Worm (Caenorhabditis elegans) whole organism, L4 larva: ENCODE measurements around the gene R10E11.6.

ENCODE experiments used
- T20F7.1 ChIP-seq: fragments of 200-800 bp; sonication (Bioruptor generic); optimal IDR thresholded peaks from 2 replicates; lab custom pipeline; 2018; ENCODE audit warnings: mild to moderate bottlenecking, missing genetic modification characterization, missing compliant biosample characterization
- T26A8.4 ChIP-seq: fragments of 200-800 bp; sonication (Bioruptor generic); IDR thresholded peaks from 2 replicates; pipeline ENCODE4 v1.3.6; 2022; ENCODE audit warnings: missing genetic modification characterization, missing compliant biosample characterization
- ZK337.2 ChIP-seq: fragments of 200-800 bp; sonication (Bioruptor generic); IDR thresholded peaks from 2 replicates; pipeline ENCODE4 v1.3.6; 2022; ENCODE audit warnings: missing genetic modification reagents, missing genetic modification characterization, missing compliant biosample characterization
- ZK546.5 ChIP-seq, 2 experiments: sonication (generic microtip); optimal IDR thresholded peaks; 2 replicates each; lab custom pipeline; 2017; ENCODE audit warnings: missing biosample characterization in 2 of 2, missing genetic modification characterization in 2 of 2
- aha-1 ChIP-seq: fragments of 150-350 bp; peaks from one replicate; lab custom pipeline; 2014; ENCODE audit warnings: missing biosample characterization, missing genetic modification characterization
- aly-2 ChIP-seq: sonication (generic microtip); optimal IDR thresholded peaks from 2 replicates; lab custom pipeline; 2018; ENCODE audit warnings: missing biosample characterization, missing genetic modification characterization
- ama-1 ChIP-seq: fragments of 150-350 bp; optimal IDR thresholded peaks from 2 replicates; lab custom pipeline; 2014; ENCODE audit warnings: inconsistent platforms, mixed read lengths
- ceh-20 ChIP-seq: fragments of 200-800 bp; sonication (Bioruptor generic); IDR thresholded peaks from 2 replicates; pipeline ENCODE4 v1.3.6; 2022; ENCODE audit warnings: missing genetic modification reagents, missing genetic modification characterization, missing compliant biosample characterization
- ctbp-1 ChIP-seq: fragments of 200-800 bp; sonication (Bioruptor generic); IDR thresholded peaks from 2 replicates; pipeline ENCODE4 v1.3.6; 2022; ENCODE audit warnings: missing genetic modification reagents, missing genetic modification characterization, missing compliant biosample characterization
- daf-16 ChIP-seq, 3 experiments: sonication (generic microtip); optimal IDR thresholded peaks; 2 replicates each; lab custom pipeline; 2016 to 2017; ENCODE audit warnings: missing genetic modification characterization in 3 of 3, missing genetic modification reagents in 3 of 3, mild to moderate bottlenecking in 2 of 3, missing compliant biosample characterization in 2 of 3, missing biosample characterization in 1 of 3, moderate library complexity in 1 of 3
- daf-19 ChIP-seq: fragments of 200-800 bp; sonication (Bioruptor generic); conservative IDR thresholded peaks from 2 replicates; pipeline ENCODE4 v1.3.6; 2022; ENCODE audit warnings: missing genetic modification characterization, missing compliant biosample characterization
- dve-1 ChIP-seq: sonication (generic microtip); optimal IDR thresholded peaks from 2 replicates; lab custom pipeline; 2017; ENCODE audit warnings: antibody characterized with exemption, mild to moderate bottlenecking, missing genetic modification characterization, missing compliant biosample characterization; ENCODE audit not compliant: insufficient read depth
- fkh-10 ChIP-seq: fragments of 150-350 bp; optimal IDR thresholded peaks from 2 replicates; lab custom pipeline; 2014; ENCODE audit warnings: missing biosample characterization, missing genetic modification reagents, missing genetic modification characterization
- hlh-30 ChIP-seq: sonication (generic microtip); optimal IDR thresholded peaks from 2 replicates; lab custom pipeline; 2017; ENCODE audit warnings: antibody characterized with exemption, mild to moderate bottlenecking, missing genetic modification characterization, missing compliant biosample characterization; ENCODE audit not compliant: insufficient read depth
- jun-1 ChIP-seq: fragments of 150-350 bp; optimal IDR thresholded peaks from 2 replicates; lab custom pipeline; 2014; ENCODE audit warnings: missing biosample characterization, missing genetic modification reagents, missing genetic modification characterization
- lin-1 ChIP-seq: fragments of 200-800 bp; sonication (Bioruptor generic); IDR thresholded peaks from 2 replicates; pipeline ENCODE4 v1.3.6; 2022; ENCODE audit warnings: missing genetic modification reagents, missing genetic modification characterization, missing compliant biosample characterization
- lin-13 ChIP-seq: fragments of 150-350 bp; optimal IDR thresholded peaks from 2 replicates; lab custom pipeline; 2014; ENCODE audit warnings: missing biosample characterization, missing genetic modification reagents, missing genetic modification characterization
- lin-38 ChIP-seq: fragments of 200-800 bp; sonication (Bioruptor generic); IDR thresholded peaks from 2 replicates; pipeline ENCODE4 v1.3.6; 2022; ENCODE audit warnings: missing genetic modification reagents, missing genetic modification characterization, missing compliant biosample characterization
- lir-3 ChIP-seq: sonication (generic microtip); optimal IDR thresholded peaks from 2 replicates; lab custom pipeline; 2016; ENCODE audit warnings: mild to moderate bottlenecking, missing genetic modification characterization, missing compliant biosample characterization
- lsy-2 ChIP-seq, 2 experiments: fragments of 150-350 bp in 1 of 2; sonication (generic microtip) in 1 of 2; optimal IDR thresholded peaks; 2 replicates each; lab custom pipeline; 2014 to 2017; ENCODE audit warnings: missing biosample characterization in 2 of 2, missing genetic modification characterization in 2 of 2
- mdl-1 ChIP-seq, 2 experiments: fragments of 150-350 bp in 1 of 2; sonication (generic microtip) in 1 of 2; optimal IDR thresholded peaks; 2 replicates each; lab custom pipeline; 2014 to 2017; ENCODE audit warnings: missing biosample characterization in 2 of 2, missing genetic modification characterization in 2 of 2
- mep-1 ChIP-seq: fragments of 150-350 bp; sonication (generic microtip); optimal IDR thresholded peaks from 3 replicates; lab custom pipeline; 2014; ENCODE audit warnings: missing biosample characterization, missing genetic modification characterization
- mes-2 ChIP-seq: sonication (generic microtip); optimal IDR thresholded peaks from 2 replicates; lab custom pipeline; 2016; ENCODE audit warnings: missing genotype, mild to moderate bottlenecking, missing genetic modification characterization, missing compliant biosample characterization; ENCODE audit not compliant: poor library complexity, severe bottlenecking
- mxl-2 ChIP-seq: fragments of 200-800 bp; sonication (Bioruptor generic); conservative IDR thresholded peaks from 2 replicates; pipeline ENCODE4 v1.3.6; 2022; ENCODE audit warnings: missing genetic modification reagents, missing genetic modification characterization, missing compliant biosample characterization
- mxl-3 ChIP-seq: fragments of 200-800 bp; sonication (Bioruptor generic); optimal IDR thresholded peaks from 2 replicates; lab custom pipeline; 2018; ENCODE audit warnings: mild to moderate bottlenecking, missing genetic modification characterization, missing compliant biosample characterization
- nhr-102 ChIP-seq: sonication (generic microtip); optimal IDR thresholded peaks from 2 replicates; lab custom pipeline; 2016; ENCODE audit warnings: mild to moderate bottlenecking, missing genetic modification characterization, moderate library complexity, missing compliant biosample characterization
- nhr-111 ChIP-seq: fragments of 200-800 bp; sonication (Bioruptor generic); optimal IDR thresholded peaks from 2 replicates; lab custom pipeline; 2018; ENCODE audit warnings: mild to moderate bottlenecking, missing genetic modification characterization, missing compliant biosample characterization
- nhr-25 ChIP-seq: sonication (generic microtip); optimal IDR thresholded peaks from 2 replicates; lab custom pipeline; 2017; ENCODE audit warnings: missing genetic modification characterization, mild to moderate bottlenecking, missing compliant biosample characterization, antibody characterized with exemption, moderate library complexity, borderline replicate concordance; ENCODE audit not compliant: insufficient read depth
- nhr-28 ChIP-seq: fragments of 150-350 bp; optimal IDR thresholded peaks from 2 replicates; lab custom pipeline; 2014; ENCODE audit warnings: missing biosample characterization, missing genetic modification characterization
- nhr-41 ChIP-seq: fragments of 200-800 bp; sonication (Bioruptor generic); IDR thresholded peaks from 2 replicates; pipeline ENCODE4 v1.3.6; 2022; ENCODE audit warnings: missing genetic modification reagents, missing genetic modification characterization, missing compliant biosample characterization
- nhr-6 ChIP-seq: fragments of 150-350 bp; optimal IDR thresholded peaks from 2 replicates; lab custom pipeline; 2014; ENCODE audit warnings: missing biosample characterization, missing genetic modification characterization
- nhr-76 ChIP-seq: fragments of 150-350 bp; optimal IDR thresholded peaks from 2 replicates; lab custom pipeline; 2014; ENCODE audit warnings: missing biosample characterization, missing genetic modification characterization
- pha-4 ChIP-seq, 2 experiments: fragments of 150-350 bp in 1 of 2; fragments of 200-800 bp in 1 of 2; sonication (Bioruptor generic) in 1 of 2; IDR thresholded peaks in 1 of 2; optimal IDR thresholded peaks in 1 of 2; 2 replicates each; pipeline versions ENCODE4 v1.3.6 to Lab custom; 2014 to 2022; ENCODE audit warnings: missing genetic modification characterization in 2 of 2, missing genetic modification reagents in 2 of 2, missing biosample characterization in 1 of 2, missing compliant biosample characterization in 1 of 2
- php-3 ChIP-seq: fragments of 200-800 bp; sonication (Bioruptor generic); IDR thresholded peaks from 2 replicates; pipeline ENCODE4 v1.3.6; 2022; ENCODE audit warnings: missing genetic modification reagents, missing genetic modification characterization, missing compliant biosample characterization
- saeg-2 ChIP-seq: fragments of 200-800 bp; sonication (Bioruptor generic); IDR thresholded peaks from 2 replicates; pipeline ENCODE4 v1.3.6; 2022; ENCODE audit warnings: missing genetic modification reagents, missing genetic modification characterization, missing compliant biosample characterization
- snpc-4 ChIP-seq: fragments of 150-350 bp; optimal IDR thresholded peaks from 2 replicates; lab custom pipeline; 2014; ENCODE audit warnings: missing biosample characterization, missing genetic modification characterization
- spr-3 ChIP-seq: fragments of 200-800 bp; sonication (Bioruptor generic); optimal IDR thresholded peaks from 2 replicates; lab custom pipeline; 2018; ENCODE audit warnings: mild to moderate bottlenecking, missing genetic modification characterization, missing compliant biosample characterization
- unc-130 ChIP-seq: sonication (generic microtip); optimal IDR thresholded peaks from 2 replicates; lab custom pipeline; 2016; ENCODE audit warnings: missing genetic modification reagents, missing genetic modification characterization, missing compliant biosample characterization
- unc-62 ChIP-seq, 3 experiments: fragments of 150-350 bp in 1 of 3; sonication (generic microtip); optimal IDR thresholded peaks in 2 of 3; peaks in 1 of 3; 1 replicate in 1 of 3; 2 replicates in 2 of 3; lab custom pipeline; 2014 to 2017; ENCODE audit warnings: missing biosample characterization in 3 of 3, missing genetic modification characterization in 3 of 3, missing genetic modification reagents in 3 of 3, missing genotype in 1 of 3
- vab-7 ChIP-seq: fragments of 200-800 bp; sonication (Bioruptor generic); IDR thresholded peaks from 2 replicates; pipeline ENCODE4 v1.3.6; 2022; ENCODE audit warnings: missing genetic modification reagents, missing genetic modification characterization, missing compliant biosample characterization
- zfp-3 ChIP-seq: fragments of 200-800 bp; sonication (Bioruptor generic); conservative IDR thresholded peaks from 2 replicates; pipeline ENCODE4 v1.3.6; 2022; ENCODE audit warnings: missing genetic modification reagents, missing genetic modification characterization, missing compliant biosample characterization
- ztf-11 ChIP-seq: fragments of 150-350 bp; optimal IDR thresholded peaks from 2 replicates; lab custom pipeline; 2014; ENCODE audit warnings: missing biosample characterization, missing genetic modification characterization

The R10E11.6 gene

ce11 chrIII:9823748-9824147, 40.9 kb downstream of the R10E11.6 start:
- TF ChIP-seq hlh-30 (no peak), unc-62 (GFP tag; optimal IDR thresholded peaks at IDR 0.05 in 1 of 2; lab: Kevin White, UChicago) (peak in 1 of 2 experiments; percentile 97), unc-62 (tag; optimal IDR thresholded peaks at IDR 0.05; lab: Kevin White, UChicago) (no peak), snpc-4 (tag; lab: Kevin White, UChicago) (no peak), fkh-10 (GFP tag; lab: Kevin White, UChicago) (no peak)

DNA sequence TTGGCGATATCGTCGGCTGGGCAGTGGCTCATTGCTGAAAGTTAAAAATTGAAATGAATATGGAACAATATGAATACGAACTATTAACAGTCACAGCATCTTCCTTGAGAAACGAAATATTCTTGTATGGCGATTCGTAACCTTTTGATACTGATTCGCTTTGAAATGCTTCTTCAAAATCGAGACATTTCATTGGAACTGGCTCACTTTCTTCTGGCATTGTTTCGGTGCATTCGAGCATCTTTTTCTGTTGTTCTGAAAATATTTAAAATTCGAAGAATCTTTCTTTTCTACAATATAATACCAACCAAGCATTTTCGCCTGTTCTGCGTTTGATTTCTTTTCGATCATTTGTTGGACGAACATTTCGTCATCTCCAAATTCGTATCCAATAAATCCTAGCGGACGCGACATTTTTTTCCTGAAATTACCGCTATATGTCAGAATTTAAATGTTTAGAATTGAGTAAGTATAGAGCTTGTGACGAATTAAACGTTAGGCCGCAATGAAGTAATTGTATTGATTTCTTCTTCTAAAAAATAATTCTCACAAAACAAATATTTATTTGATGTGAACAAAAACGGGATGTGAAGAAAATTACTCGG, 41.6 kb downstream of the R10E11.6 start, which contains the start of gene lin-52:
Gene lin-52 (minus strand): TSS at position 421 of the 605 bp plus-strand sequence.
- no peak for TF ChIP-seq unc-130 (GFP tag; lab: Kevin White, UChicago)
- TF ChIP-seq mxl-3 (GFP tag; lab: Kevin White, UChicago), result no peak
- no peak for TF ChIP-seq nhr-6 (tag; lab: Kevin White, UChicago)
- TF ChIP-seq jun-1 (tag; lab: Kevin White, UChicago), result no peak
- TF ChIP-seq ceh-20 (GFP tag; lab: Robert Waterston, UW), result no peak
- TF ChIP-seq nhr-102 (tag; lab: Kevin White, UChicago), result peak; percentile 50
- no peak for TF ChIP-seq php-3
- TF ChIP-seq zfp-3 (GFP tag; lab: Robert Waterston, UW), result peak; percentile 88
- TF ChIP-seq mep-1 (tag; lab: Kevin White, UChicago), result peak; percentile 13
- TF ChIP-seq ZK546.5 (tag; optimal IDR thresholded peaks at IDR 0.05; lab: Kevin White, UChicago), result no peak
- peak; percentile 22; the same call in 1 of the 2 replicates for TF ChIP-seq lin-38
- TF ChIP-seq unc-62 (GFP tag; optimal IDR thresholded peaks at IDR 0.05 in 1 of 2; lab: Kevin White, UChicago), result peak in 1 of 2 experiments; percentile 22
- TF ChIP-seq unc-62 (tag; optimal IDR thresholded peaks at IDR 0.05; lab: Kevin White, UChicago), result no peak
- TF ChIP-seq dve-1, result peak; percentile 22
- peak; percentile 21 for TF ChIP-seq mes-2 (tag; lab: Kevin White, UChicago)
- peak; percentile 76; the same call in 1 of the 2 replicates for TF ChIP-seq daf-19 (GFP tag; lab: Robert Waterston, UW)
- no peak for TF ChIP-seq ZK337.2 (GFP tag; lab: Robert Waterston, UW)
- TF ChIP-seq T20F7.1 (GFP tag; lab: Kevin White, UChicago), result peak; percentile 50
- peak in 1 of 2 experiments; percentile 12 for TF ChIP-seq lsy-2 (tag; optimal IDR thresholded peaks at IDR 0.05; lab: Kevin White, UChicago)
- TF ChIP-seq nhr-25, result no peak
- TF ChIP-seq nhr-111 (GFP tag; lab: Kevin White, UChicago), result no peak
- TF ChIP-seq ama-1, result peak; percentile 70
- TF ChIP-seq pha-4 (GFP tag; IDR thresholded peaks at IDR 0.05; lab: Robert Waterston, UW), result no peak; the same call in 1 of the 2 replicates
- TF ChIP-seq pha-4 (tag; optimal IDR thresholded peaks at IDR 0.05; lab: Kevin White, UChicago), result no peak
- peak; percentile 91 for TF ChIP-seq aha-1 (tag; lab: Kevin White, UChicago)
- no peak for TF ChIP-seq nhr-76 (tag; lab: Kevin White, UChicago)
- peak; percentile 23; the same call in 1 of the 2 replicates for TF ChIP-seq T26A8.4 (GFP tag; lab: Robert Waterston, UW)
- no peak for TF ChIP-seq vab-7 (GFP tag; lab: Robert Waterston, UW)
- 0 out of 2 replicates have a peak, but pooled peaks have one; percentile 6 for TF ChIP-seq mxl-2 (GFP tag; lab: Robert Waterston, UW)
- TF ChIP-seq daf-16 (GFP tag; optimal IDR thresholded peaks at IDR 0.05; lab: Kevin White, UChicago), result no peak
- TF ChIP-seq daf-16 (tag; optimal IDR thresholded peaks at IDR 0.05; lab: Kevin White, UChicago), result peak; percentile 14
- no peak for TF ChIP-seq lin-13 (GFP tag; lab: Kevin White, UChicago)
- no peak for TF ChIP-seq lir-3
- no peak for TF ChIP-seq nhr-28 (tag; lab: Kevin White, UChicago)
- TF ChIP-seq lin-1 (GFP tag; lab: Robert Waterston, UW), result 0 out of 2 replicates have a peak, but pooled peaks have one; percentile 30
- TF ChIP-seq aly-2 (tag; lab: Kevin White, UChicago), result no peak
- TF ChIP-seq ztf-11, result no peak
- TF ChIP-seq hlh-30, result peak; percentile 1
- TF ChIP-seq ctbp-1 (GFP tag; lab: Robert Waterston, UW), result 0 out of 2 replicates have a peak, but pooled peaks have one; percentile 17
- TF ChIP-seq mdl-1 (tag; optimal IDR thresholded peaks at IDR 0.05; lab: Kevin White, UChicago), result no peak
- no peak for TF ChIP-seq saeg-2
- TF ChIP-seq nhr-41 (GFP tag; lab: Robert Waterston, UW), result 0 out of 2 replicates have a peak, but pooled peaks have one; percentile 32
- no peak for TF ChIP-seq spr-3 (GFP tag; lab: Kevin White, UChicago)
